Fruit fly (Drosophila melanogaster) whole organism, embryonic: ENCODE results near the gene zf30C.

Source experiments
- Ada2b ChIP-seq: fragments of 200-800 bp; sonication (Bioruptor generic); IDR thresholded peaks from 2 replicates; pipeline ENCODE4 v1.3.6; 2022; ENCODE audit warnings: missing biosample characterization, missing genetic modification characterization
- Atf6 ChIP-seq: fragments of 200-800 bp; sonication (Bioruptor generic); IDR thresholded peaks from 2 replicates; pipeline ENCODE4 v1.3.6; 2022; ENCODE audit warnings: missing biosample characterization, missing genetic modification characterization
- B-H2 ChIP-seq: fragments of 200-800 bp; sonication (Bioruptor generic); optimal IDR thresholded peaks from 2 replicates; lab custom pipeline; 2018; ENCODE audit warnings: missing biosample characterization, mild to moderate bottlenecking, missing genetic modification characterization
- CG10267 ChIP-seq: fragments of 200-800 bp; sonication (Bioruptor generic); optimal IDR thresholded peaks from 2 replicates; lab custom pipeline; 2018; ENCODE audit warnings: missing biosample characterization, mild to moderate bottlenecking, missing genetic modification characterization, moderate library complexity
- CG11696 ChIP-seq: fragments of 200-800 bp; sonication (Bioruptor generic); IDR thresholded peaks from 2 replicates; pipeline ENCODE4 v1.3.6; 2022; ENCODE audit warnings: missing biosample characterization, missing genetic modification characterization
- CG13624 ChIP-seq: fragments of 200-800 bp; sonication (Bioruptor generic); optimal IDR thresholded peaks from 2 replicates; lab custom pipeline; 2016; ENCODE audit warnings: missing biosample characterization, missing genetic modification characterization
- CG1603 ChIP-seq: fragments of 200-800 bp; sonication (Bioruptor generic); optimal IDR thresholded peaks from 2 replicates; lab custom pipeline; 2019; ENCODE audit warnings: missing biosample characterization, mild to moderate bottlenecking, missing genetic modification characterization, moderate library complexity
- CG17361 ChIP-seq: fragments of 200-800 bp; sonication (Bioruptor generic); IDR thresholded peaks from 3 replicates; pipeline ENCODE4 v1.3.6; 2022; ENCODE audit warnings: missing biosample characterization, missing genetic modification characterization
- CG2712 ChIP-seq: fragments of 200-800 bp; optimal IDR thresholded peaks from 3 replicates; lab custom pipeline; 2019; ENCODE audit warnings: missing biosample characterization, mild to moderate bottlenecking, missing genetic modification characterization, moderate library complexity
- CG30020 ChIP-seq: fragments of 200-800 bp; optimal IDR thresholded peaks from 2 replicates; lab custom pipeline; 2019; ENCODE audit warnings: missing biosample characterization, mild to moderate bottlenecking, missing genetic modification characterization, moderate library complexity
- CG34224 ChIP-seq: fragments of 200-800 bp; sonication (Bioruptor generic); IDR thresholded peaks from 3 replicates; pipeline ENCODE4 v1.3.6; 2022; ENCODE audit warnings: missing biosample characterization, missing genetic modification characterization; ENCODE audit not compliant: partially characterized antibody
- CG42726 ChIP-seq: fragments of 200-800 bp; sonication (Bioruptor generic); IDR thresholded peaks from 2 replicates; pipeline ENCODE4 v1.3.6; 2022; ENCODE audit warnings: missing biosample characterization, missing genetic modification characterization; ENCODE audit not compliant: partially characterized antibody
- CG4617 ChIP-seq: fragments of 200-800 bp; sonication (Bioruptor generic); optimal IDR thresholded peaks from 3 replicates; lab custom pipeline; 2016; ENCODE audit warnings: missing biosample characterization, missing genetic modification characterization, borderline replicate concordance
- CG4730 ChIP-seq: fragments of 200-800 bp; sonication (Bioruptor generic); IDR thresholded peaks from 2 replicates; pipeline ENCODE4 v1.3.6; 2022; ENCODE audit warnings: missing biosample characterization, missing genetic modification characterization
- CG5953 ChIP-seq: fragments of 200-800 bp; sonication (Bioruptor generic); IDR thresholded peaks from 2 replicates; pipeline ENCODE4 v1.3.6; 2022; ENCODE audit warnings: missing biosample characterization, missing genetic modification characterization
- CG6765 ChIP-seq: fragments of 200-800 bp; sonication (Bioruptor generic); optimal IDR thresholded peaks from 3 replicates; lab custom pipeline; 2017; ENCODE audit warnings: missing biosample characterization, mild to moderate bottlenecking, missing genetic modification characterization
- CG6854 ChIP-seq: fragments of 200-800 bp; sonication (Bioruptor generic); optimal IDR thresholded peaks from 3 replicates; lab custom pipeline; 2017; ENCODE audit warnings: missing biosample characterization, mild to moderate bottlenecking, missing genetic modification characterization
- CG7271 ChIP-seq: fragments of 200-800 bp; sonication (Bioruptor generic); optimal IDR thresholded peaks from 2 replicates; lab custom pipeline; 2018; ENCODE audit warnings: missing biosample characterization, mild to moderate bottlenecking, missing genetic modification characterization, moderate library complexity
- CG7556 ChIP-seq: fragments of 200-800 bp; sonication (Bioruptor generic); optimal IDR thresholded peaks from 2 replicates; lab custom pipeline; 2017; ENCODE audit warnings: missing biosample characterization, mild to moderate bottlenecking, missing genetic modification characterization
- CG8765 ChIP-seq: fragments of 200-800 bp; sonication (Bioruptor generic); IDR thresholded peaks from 2 replicates; pipeline ENCODE4 v1.3.6; 2022; ENCODE audit warnings: missing biosample characterization, missing genetic modification characterization
- Doc3 ChIP-seq: fragments of 200-800 bp; sonication (Bioruptor generic); IDR thresholded peaks from 3 replicates; pipeline ENCODE4 v1.3.6; 2022; ENCODE audit warnings: missing biosample characterization, missing genetic modification characterization; ENCODE audit not compliant: partially characterized antibody
- E2f1 ChIP-seq: fragments of 200-800 bp; sonication (Bioruptor generic); IDR thresholded peaks from 2 replicates; pipeline ENCODE4 v1.3.6; 2022; ENCODE audit warnings: missing biosample characterization, missing genetic modification characterization
- Eip74EF ChIP-seq, 2 experiments: fragments of 200-800 bp in 1 of 2; fragments of >200 bp in 1 of 2; sonication (Bioruptor generic) in 1 of 2; optimal IDR thresholded peaks; 2 replicates each; lab custom pipeline; 2017 to 2019; ENCODE audit warnings: missing biosample characterization in 2 of 2, missing genetic modification characterization in 2 of 2, mild to moderate bottlenecking in 1 of 2, moderate library complexity in 1 of 2
- Fer3 ChIP-seq: fragments of 200-800 bp; sonication (Bioruptor generic); optimal IDR thresholded peaks from 2 replicates; lab custom pipeline; 2018; ENCODE audit warnings: missing biosample characterization, mild to moderate bottlenecking, missing genetic modification characterization, moderate library complexity
- Gug ChIP-seq: fragments of 200-800 bp; sonication (Bioruptor generic); IDR thresholded peaks from 4 replicates; pipeline ENCODE4 v1.3.6; 2022; ENCODE audit warnings: missing biosample characterization, missing genetic modification characterization
- HLHmδ ChIP-seq: fragments of 200-800 bp; sonication (Bioruptor generic); optimal IDR thresholded peaks from 2 replicates; lab custom pipeline; 2018; ENCODE audit warnings: missing biosample characterization, mild to moderate bottlenecking, missing genetic modification characterization, moderate library complexity
- HmgZ ChIP-seq: fragments of 200-800 bp; sonication (Bioruptor generic); optimal IDR thresholded peaks from 2 replicates; lab custom pipeline; 2018; ENCODE audit warnings: missing biosample characterization, mild to moderate bottlenecking, missing genetic modification characterization
- Mad ChIP-seq: fragments of 200-800 bp; sonication (Bioruptor generic); optimal IDR thresholded peaks from 2 replicates; lab custom pipeline; 2016; ENCODE audit warnings: missing biosample characterization, missing genetic modification characterization
- Meics ChIP-seq: fragments of 200-800 bp; sonication (Bioruptor generic); optimal IDR thresholded peaks from 2 replicates; lab custom pipeline; 2017; ENCODE audit warnings: missing biosample characterization, mild to moderate bottlenecking, missing genetic modification characterization
- Mrtf ChIP-seq: fragments of 200-800 bp; sonication (Bioruptor generic); IDR thresholded peaks from 3 replicates; pipeline ENCODE4 v1.3.6; 2022; ENCODE audit warnings: missing biosample characterization, missing genetic modification characterization
- NFAT ChIP-seq: fragments of 200-800 bp; sonication (Bioruptor generic); IDR thresholded peaks from 2 replicates; pipeline ENCODE4 v1.3.6; 2022; ENCODE audit warnings: missing biosample characterization, missing genetic modification characterization
- NK7.1 ChIP-seq: fragments of 200-800 bp; sonication (Bioruptor generic); optimal IDR thresholded peaks from 3 replicates; lab custom pipeline; 2016; ENCODE audit warnings: missing biosample characterization, missing genetic modification characterization
- Opbp ChIP-seq: fragments of 200-800 bp; sonication (Bioruptor generic); IDR thresholded peaks from 3 replicates; pipeline ENCODE4 v1.3.6; 2022; ENCODE audit warnings: missing biosample characterization, missing genetic modification characterization; ENCODE audit not compliant: partially characterized antibody
- PHDP ChIP-seq: fragments of 200-800 bp; sonication (Bioruptor generic); optimal IDR thresholded peaks from 3 replicates; lab custom pipeline; 2018; ENCODE audit warnings: missing biosample characterization, mild to moderate bottlenecking, missing genetic modification characterization, moderate library complexity
- YL-1 ChIP-seq: fragments of 200-800 bp; sonication (Bioruptor generic); optimal IDR thresholded peaks from 3 replicates; lab custom pipeline; 2017; ENCODE audit warnings: missing biosample characterization, mild to moderate bottlenecking, missing genetic modification characterization
- bbx ChIP-seq: fragments of 200-800 bp; sonication (Bioruptor generic); IDR thresholded peaks from 2 replicates; pipeline ENCODE4 v1.3.6; 2022; ENCODE audit warnings: missing biosample characterization, missing genetic modification characterization; ENCODE audit not compliant: partially characterized antibody
- br ChIP-seq: fragments of >200 bp; optimal IDR thresholded peaks from 2 replicates; lab custom pipeline; 2017
- dati ChIP-seq: fragments of 200-800 bp; sonication (Bioruptor generic); IDR thresholded peaks from 2 replicates; pipeline ENCODE4 v1.3.6; 2022; ENCODE audit warnings: missing biosample characterization, missing genetic modification characterization
- fu2 ChIP-seq: fragments of 200-800 bp; sonication (Bioruptor generic); optimal IDR thresholded peaks from 2 replicates; lab custom pipeline; 2016; ENCODE audit warnings: missing biosample characterization, missing genetic modification characterization
- ham ChIP-seq: fragments of 200-800 bp; sonication (Bioruptor generic); IDR thresholded peaks from 2 replicates; pipeline ENCODE4 v1.3.6; 2022; ENCODE audit warnings: missing biosample characterization, missing genetic modification characterization
- kay ChIP-seq: fragments of 200-800 bp; sonication (Bioruptor generic); optimal IDR thresholded peaks from 2 replicates; lab custom pipeline; 2016; ENCODE audit warnings: missing biosample characterization, missing genetic modification characterization
- lov ChIP-seq, 2 experiments: fragments of 200-800 bp in 1 of 2; fragments of >200 bp in 1 of 2; sonication (Bioruptor generic) in 1 of 2; IDR thresholded peaks in 1 of 2; optimal IDR thresholded peaks in 1 of 2; 2 replicates in 1 of 2; 3 replicates in 1 of 2; pipeline versions ENCODE4 v1.3.6 to Lab custom; 2017 to 2022; ENCODE audit warnings: missing biosample characterization in 1 of 2, missing genetic modification characterization in 1 of 2
- nerfin-2 ChIP-seq: fragments of 200-800 bp; sonication (Bioruptor generic); IDR thresholded peaks from 2 replicates; pipeline ENCODE4 v1.3.6; 2022; ENCODE audit warnings: missing biosample characterization, missing genetic modification characterization; ENCODE audit not compliant: partially characterized antibody
- pho ChIP-seq: fragments of 200-800 bp; sonication (Bioruptor generic); optimal IDR thresholded peaks from 2 replicates; lab custom pipeline; 2016; ENCODE audit warnings: missing biosample characterization, missing genetic modification characterization
- pzg ChIP-seq: fragments of 200-800 bp; sonication (Bioruptor generic); optimal IDR thresholded peaks from 3 replicates; lab custom pipeline; 2018; ENCODE audit warnings: missing biosample characterization, mild to moderate bottlenecking, missing genetic modification characterization, moderate library complexity
- run ChIP-seq: fragments of 200-800 bp; sonication (Bioruptor generic); optimal IDR thresholded peaks from 3 replicates; lab custom pipeline; 2018; ENCODE audit warnings: missing biosample characterization, mild to moderate bottlenecking, missing genetic modification characterization
- sima ChIP-seq: fragments of 200-800 bp; sonication (Bioruptor generic); optimal IDR thresholded peaks from 2 replicates; lab custom pipeline; 2016; ENCODE audit warnings: missing biosample characterization, missing genetic modification characterization
- stc ChIP-seq: fragments of 200-800 bp; sonication (Bioruptor generic); IDR thresholded peaks from 2 replicates; pipeline ENCODE4 v1.3.6; 2022; ENCODE audit warnings: missing biosample characterization, missing genetic modification characterization
- tll ChIP-seq, 2 experiments: fragments of 200-800 bp in 1 of 2; fragments of >200 bp in 1 of 2; sonication (Bioruptor generic) in 1 of 2; optimal IDR thresholded peaks; 2 replicates each; lab custom pipeline; 2017 to 2019; ENCODE audit warnings: missing biosample characterization in 2 of 2, missing genetic modification characterization in 2 of 2, mild to moderate bottlenecking in 1 of 2, moderate library complexity in 1 of 2
- ttk ChIP-seq: fragments of 200-800 bp; sonication (Bioruptor generic); IDR thresholded peaks from 2 replicates; pipeline ENCODE4 v2.1.2; 2022; ENCODE audit warnings: missing biosample characterization, missing genetic modification characterization

Gene zf30C

dm6 chr2L:9790535-9790992 lies 32.4 kb downstream of the zf30C start, which contains the start of gene CG4036 (continued):
- TF ChIP-seq CG6854 (GFP tag; lab: Kevin White, UChicago): no peak
- TF ChIP-seq Doc3 (GFP tag; lab: Robert Waterston, UW): peak; percentile 42; the same call in 1 of the 3 replicates
- TF ChIP-seq CG30020 (tag; lab: Kevin White, UChicago): peak; percentile 33
- no peak for TF ChIP-seq Atf6
- TF ChIP-seq sima (GFP tag; lab: Kevin White, UChicago): no peak
- no peak for TF ChIP-seq kay (GFP tag; lab: Kevin White, UChicago)
- TF ChIP-seq Eip74EF (GFP tag; optimal IDR thresholded peaks at IDR 0.05; lab: Kevin White, UChicago): no peak
- no peak for TF ChIP-seq CG4730 (GFP tag; lab: Robert Waterston, UW)
- TF ChIP-seq NK7.1 (GFP tag; lab: Kevin White, UChicago): no peak
- peak; percentile 10 for TF ChIP-seq CG13624 (GFP tag; lab: Kevin White, UChicago)
- no peak for TF ChIP-seq CG17361 (GFP tag; lab: Robert Waterston, UW)
- TF ChIP-seq E2f1 (GFP tag; lab: Robert Waterston, UW): no peak
- no peak for TF ChIP-seq fu2 (GFP tag; lab: Kevin White, UChicago)
- peak; percentile 54 for TF ChIP-seq HmgZ (tag; lab: Kevin White, UChicago)
- TF ChIP-seq CG4617 (GFP tag; lab: Kevin White, UChicago): peak; percentile 23
- peak; percentile 10 for TF ChIP-seq CG10267 (tag; lab: Kevin White, UChicago)
- no peak for TF ChIP-seq br
- TF ChIP-seq CG11696: no peak
- no peak for TF ChIP-seq Ada2b (GFP tag; lab: Robert Waterston, UW)
- TF ChIP-seq Mrtf: no peak
- TF ChIP-seq Fer3: no peak
- TF ChIP-seq HLHmδ (GFP tag; lab: Kevin White, UChicago): peak; percentile 17
- no peak for TF ChIP-seq tll (GFP tag; optimal IDR thresholded peaks at IDR 0.05; lab: Kevin White, UChicago)
- TF ChIP-seq CG6765 (GFP tag; lab: Kevin White, UChicago): no peak
- TF ChIP-seq Mad: no peak
- no peak for TF ChIP-seq CG7271 (tag; lab: Kevin White, UChicago)
- peak; percentile 11 for TF ChIP-seq CG2712 (tag; lab: Kevin White, UChicago)
- peak; percentile 59; the same call in 1 of the 3 replicates for TF ChIP-seq Opbp (GFP tag; lab: Robert Waterston, UW)
- no peak for TF ChIP-seq run (tag; lab: Kevin White, UChicago)
- TF ChIP-seq YL-1 (GFP tag; lab: Kevin White, UChicago): peak; percentile 67
- TF ChIP-seq Meics: no peak
- TF ChIP-seq stc (GFP tag; lab: Robert Waterston, UW): no peak
- TF ChIP-seq CG8765 (GFP tag; lab: Robert Waterston, UW): no peak
- TF ChIP-seq dati (GFP tag; lab: Robert Waterston, UW): no peak
- TF ChIP-seq B-H2: no peak
- TF ChIP-seq ham: no peak
- TF ChIP-seq pho (GFP tag; lab: Kevin White, UChicago): no peak
- 0 out of 3 replicates have a peak, but pooled peaks have one; percentile 9 for TF ChIP-seq CG34224 (GFP tag; lab: Robert Waterston, UW)
- no peak for TF ChIP-seq ttk (GFP tag; lab: Robert Waterston, UW)
- no peak for TF ChIP-seq nerfin-2 (GFP tag; lab: Robert Waterston, UW)
- peak; percentile 94 for TF ChIP-seq pzg
- 0 out of 2 replicates have a peak, but pooled peaks have one; percentile 24 for TF ChIP-seq bbx (GFP tag; lab: Robert Waterston, UW)
- TF ChIP-seq PHDP (tag; lab: Kevin White, UChicago): no peak
- TF ChIP-seq CG1603 (tag; lab: Kevin White, UChicago): peak; percentile 72
- TF ChIP-seq CG7556 (GFP tag; lab: Kevin White, UChicago): no peak
- no peak for TF ChIP-seq Gug (GFP tag; lab: Robert Waterston, UW)
- no peak for TF ChIP-seq lov (optimal IDR thresholded peaks at IDR 0.05; lab: Kevin White, UChicago)
- TF ChIP-seq lov (GFP tag; IDR thresholded peaks at IDR 0.05; lab: Robert Waterston, UW): no peak
- no peak for TF ChIP-seq NFAT (GFP tag; lab: Robert Waterston, UW)
- TF ChIP-seq CG42726 (GFP tag; lab: Robert Waterston, UW): no peak
- no peak for TF ChIP-seq CG5953 (GFP tag; lab: Robert Waterston, UW)
